Worm (Caenorhabditis elegans): Measurements from ENCODE around the gene mtrr-1.

ce11 chrII:9254187-9254586, 31.6 kb upstream of the mtrr-1 start, which contains the start of gene nlp-82:
- TF ChIP-seq ceh-82 (tag; optimal IDR thresholded peaks at IDR 0.05) (no peak), unc-39 (tag; optimal IDR thresholded peaks at IDR 0.05) (no peak), nhr-12 (tag; optimal IDR thresholded peaks at IDR 0.05) (no peak), peb-1 (tag; optimal IDR thresholded peaks at IDR 0.05) (no peak), lin-13 (GFP tag; optimal IDR thresholded peaks at IDR 0.05) (no peak), elt-3 (tag; optimal IDR thresholded peaks at IDR 0.05) (no peak), skn-1 (tag; optimal IDR thresholded peaks at IDR 0.05) (no peak)

Measured in whole organism, L2 larva.